Worm (Caenorhabditis elegans): ENCODE measurements around the gene H12I19.115.

ce11 chrIV:14103054-14103453, 24.6 kb downstream of the H12I19.115 start, which contains the start of gene F52B11.5:
- no peak for TF ChIP-seq flt-1 (GFP tag; IDR thresholded peaks at IDR 0.05)
- TF ChIP-seq klf-2 (GFP tag; conservative IDR thresholded peaks at IDR 0.05), result no peak
- no peak for TF ChIP-seq med-1 (GFP tag; optimal IDR thresholded peaks at IDR 0.05; ENCODE audit: insufficient read depth)
- TF ChIP-seq ztf-23 (GFP tag; IDR thresholded peaks at IDR 0.05), result no peak
- TF ChIP-seq ztf-29 (GFP tag; IDR thresholded peaks at IDR 0.05), result no peak
- no peak for TF ChIP-seq tab-1 (GFP tag; IDR thresholded peaks at IDR 0.05)
- no peak for TF ChIP-seq ref-1 (GFP tag; conservative IDR thresholded peaks at IDR 0.05)
- no peak for TF ChIP-seq T22C8.4 (GFP tag; IDR thresholded peaks at IDR 0.05)

Measured in whole organism, midembryonic.